Worm (Caenorhabditis elegans) whole organism, early embryonic: ENCODE results near the gene R04E5.7.

Experiments used
- B0310.2 ChIP-seq: sonication (generic microtip); optimal IDR thresholded peaks from 2 replicates; lab custom pipeline; 2016; ENCODE audit warnings: mild to moderate bottlenecking, missing genetic modification characterization, missing compliant biosample characterization
- F13C5.2 ChIP-seq: sonication (generic microtip); optimal IDR thresholded peaks from 2 replicates; lab custom pipeline; 2017; ENCODE audit warnings: mild to moderate bottlenecking, missing genetic modification characterization, inconsistent platforms, missing compliant biosample characterization
- aly-1 ChIP-seq: sonication (generic microtip); optimal IDR thresholded peaks from 2 replicates; lab custom pipeline; 2016; ENCODE audit warnings: missing genetic modification characterization, missing compliant biosample characterization
- ama-1 ChIP-seq: fragments of 150-350 bp; optimal IDR thresholded peaks from 2 replicates; lab custom pipeline; 2014
- ceh-13 ChIP-seq: fragments of 200-800 bp; sonication (Bioruptor generic); optimal IDR thresholded peaks from 2 replicates; lab custom pipeline; 2018; ENCODE audit warnings: mild to moderate bottlenecking, missing genetic modification characterization, missing compliant biosample characterization
- ceh-36 ChIP-seq: sonication (generic microtip); optimal IDR thresholded peaks from 2 replicates; lab custom pipeline; 2016; ENCODE audit warnings: missing genetic modification characterization, inconsistent platforms, missing compliant biosample characterization
- ets-7 ChIP-seq: sonication (generic microtip); optimal IDR thresholded peaks from 2 replicates; lab custom pipeline; 2016; ENCODE audit warnings: missing genotype, missing genetic modification characterization, missing compliant biosample characterization
- flt-1 ChIP-seq: fragments of 200-800 bp; sonication (Bioruptor generic); IDR thresholded peaks from 2 replicates; pipeline ENCODE4 v1.3.6; 2022; ENCODE audit warnings: missing genetic modification characterization, missing compliant biosample characterization
- hmbx-1 ChIP-seq: sonication (generic microtip); optimal IDR thresholded peaks from 2 replicates; lab custom pipeline; 2016; ENCODE audit warnings: mild to moderate bottlenecking, missing genetic modification characterization, missing compliant biosample characterization
- hmg-4 ChIP-seq: fragments of 200-800 bp; sonication (Bioruptor generic); optimal IDR thresholded peaks from 2 replicates; lab custom pipeline; 2018; ENCODE audit warnings: mild to moderate bottlenecking, missing genetic modification characterization, missing compliant biosample characterization
- hnd-1 ChIP-seq: sonication (generic microtip); optimal IDR thresholded peaks from 2 replicates; lab custom pipeline; 2016; ENCODE audit warnings: missing genetic modification characterization, missing compliant biosample characterization
- pes-1 ChIP-seq: fragments of 200-800 bp; sonication (Bioruptor generic); IDR thresholded peaks from 2 replicates; pipeline ENCODE4 v1.3.6; 2022; ENCODE audit warnings: missing genetic modification reagents, missing genetic modification characterization, missing compliant biosample characterization
- scrt-1 ChIP-seq: fragments of 200-800 bp; sonication (Bioruptor generic); IDR thresholded peaks from 2 replicates; pipeline ENCODE4 v1.3.6; 2022; ENCODE audit warnings: missing genetic modification characterization, missing compliant biosample characterization
- sea-1 ChIP-seq: fragments of 200-800 bp; sonication (Bioruptor generic); conservative IDR thresholded peaks from 2 replicates; pipeline ENCODE4 v1.3.6; 2022; ENCODE audit warnings: missing genetic modification characterization, missing compliant biosample characterization
- tbx-11 ChIP-seq: fragments of 200-800 bp; sonication (Bioruptor generic); IDR thresholded peaks from 2 replicates; pipeline ENCODE4 v1.3.6; 2022; ENCODE audit warnings: missing genetic modification characterization, missing compliant biosample characterization
- tbx-37 ChIP-seq: fragments of 200-800 bp; sonication (Bioruptor generic); conservative IDR thresholded peaks from 2 replicates; pipeline ENCODE4 v1.3.6; 2022; ENCODE audit warnings: missing genetic modification reagents, missing genetic modification characterization, missing compliant biosample characterization
- tra-4 ChIP-seq: sonication (generic microtip); optimal IDR thresholded peaks from 2 replicates; lab custom pipeline; 2017; ENCODE audit warnings: missing genetic modification characterization, missing compliant biosample characterization

R04E5.7 gene

ce11 chrX:8796699-8797282 lies at the start of gene R04E5.7:
Gene R04E5.7 (minus strand): TSS chrX:8797262.
- TF ChIP-seq sea-1 (GFP tag; lab: Robert Waterston, UW) (0 out of 2 replicates have a peak, but pooled peaks have one; percentile 27), B0310.2 (tag; lab: Kevin White, UChicago) (no peak), pes-1 (GFP tag; lab: Robert Waterston, UW) (peak; percentile 72)

- TF ChIP-seq scrt-1 (GFP tag; lab: Robert Waterston, UW) (no peak), flt-1 (GFP tag; lab: Robert Waterston, UW) (no peak), hnd-1 (no peak), tra-4 (no peak), hmbx-1 (tag; lab: Kevin White, UChicago) (no peak), tbx-37 (GFP tag; lab: Robert Waterston, UW) (no peak), ceh-13 (GFP tag; lab: Kevin White, UChicago) (no peak), ets-7 (tag; lab: Kevin White, UChicago) (no peak), sea-1 (GFP tag; lab: Robert Waterston, UW) (no peak), hmg-4 (no peak), pes-1 (GFP tag; lab: Robert Waterston, UW) (no peak), tbx-11 (GFP tag; lab: Robert Waterston, UW) (no peak)
Measured at ce11 chrX:8846447-8847237, 49.6 kb upstream of the R04E5.7 start, which contains the start of gene C28G1.10. Gene C28G1.10 (plus strand): TSS chrX:8847122.

- TF ChIP-seq hnd-1 (no peak), tbx-37 (GFP tag; lab: Robert Waterston, UW) (no peak)
Measured at ce11 chrX:8843988-8844387, 46.9 kb upstream of the R04E5.7 start, which contains the start of gene ubc-23. Gene ubc-23 (plus strand): TSS chrX:8844288.

- TF ChIP-seq tbx-11 (GFP tag; lab: Robert Waterston, UW) = no peak
- TF ChIP-seq pes-1 (GFP tag; lab: Robert Waterston, UW) = no peak
- TF ChIP-seq ets-7 (tag; lab: Kevin White, UChicago) = no peak
- TF ChIP-seq ama-1 (lab: Kevin White, UChicago) = no peak
Measured at ce11 chrX:8838176-8838575, 41.1 kb upstream of the R04E5.7 start.

- TF ChIP-seq B0310.2 (tag; lab: Kevin White, UChicago) (peak; percentile 96), ets-7 (tag; lab: Kevin White, UChicago) (peak; percentile 89), tbx-37 (GFP tag; lab: Robert Waterston, UW) (peak; percentile 99), hnd-1 (peak; percentile 94), tra-4 (peak; percentile 95), ceh-36 (tag; lab: Kevin White, UChicago) (peak; percentile 96), scrt-1 (GFP tag; lab: Robert Waterston, UW) (peak; percentile 99), F13C5.2 (peak; percentile 98), hmg-4 (peak; percentile 99), flt-1 (GFP tag; lab: Robert Waterston, UW) (peak; percentile 98), hmbx-1 (tag; lab: Kevin White, UChicago) (peak; percentile 86), sea-1 (GFP tag; lab: Robert Waterston, UW) (peak; percentile 98), ama-1 (lab: Kevin White, UChicago) (no peak), pes-1 (GFP tag; lab: Robert Waterston, UW) (peak; percentile 97), ceh-13 (GFP tag; lab: Kevin White, UChicago) (peak; percentile 96), tbx-11 (GFP tag; lab: Robert Waterston, UW) (peak; percentile 95), aly-1 (tag; lab: Kevin White, UChicago) (peak; percentile 93)
Measured at ce11 chrX:8835887-8836348, 38.9 kb upstream of the R04E5.7 start, which contains the start of gene C28G1.2. Gene C28G1.2 (plus strand): TSS chrX:8836016.

ce11 chrX:8835405-8835804 lies 38.3 kb upstream of the R04E5.7 start, which contains the start of gene sec-15:
Gene sec-15 (minus strand): TSS chrX:8835715.
- TF ChIP-seq ets-7 (tag; lab: Kevin White, UChicago) = no peak
- no peak for TF ChIP-seq tbx-11 (GFP tag; lab: Robert Waterston, UW)
- no peak for TF ChIP-seq flt-1 (GFP tag; lab: Robert Waterston, UW)

- TF ChIP-seq pes-1 (GFP tag; lab: Robert Waterston, UW) (no peak), ama-1 (lab: Kevin White, UChicago) (no peak), hmg-4 (no peak), flt-1 (GFP tag; lab: Robert Waterston, UW) (no peak)
Measured at ce11 chrX:8831162-8831561, 34.1 kb upstream of the R04E5.7 start, which contains the start of gene C28G1.6. Gene C28G1.6 (minus strand): TSS chrX:8831262.

ce11 chrX:8828365-8828764 lies 31.3 kb upstream of the R04E5.7 start, which contains the start of gene rcs-1:
Gene rcs-1 (minus strand): TSS chrX:8828540.
- TF ChIP-seq scrt-1 (GFP tag; lab: Robert Waterston, UW) = no peak
- no peak for TF ChIP-seq flt-1 (GFP tag; lab: Robert Waterston, UW)
- TF ChIP-seq ets-7 (tag; lab: Kevin White, UChicago) = no peak
- no peak for TF ChIP-seq hnd-1
- no peak for TF ChIP-seq F13C5.2
- TF ChIP-seq pes-1 (GFP tag; lab: Robert Waterston, UW) = no peak
- no peak for TF ChIP-seq B0310.2 (tag; lab: Kevin White, UChicago)
- no peak for TF ChIP-seq tbx-37 (GFP tag; lab: Robert Waterston, UW)
- no peak for TF ChIP-seq tra-4
